Worm (Caenorhabditis elegans): ENCODE measurements around the gene C45G9.11.

ce11 chrIII:5044709-5045108, 23.8 kb downstream of the C45G9.11 start, which contains the start of gene C45G9.14:
- TF ChIP-seq fos-1 (tag; optimal IDR thresholded peaks at IDR 0.05): no peak
- TF ChIP-seq zag-1 (tag; optimal IDR thresholded peaks at IDR 0.05): no peak
- no peak for TF ChIP-seq skn-1 (tag; optimal IDR thresholded peaks at IDR 0.05)
- TF ChIP-seq hmg-11 (tag; optimal IDR thresholded peaks at IDR 0.05): no peak
- TF ChIP-seq nhr-76 (tag; optimal IDR thresholded peaks at IDR 0.05): no peak
- no peak for TF ChIP-seq lin-39 (tag; optimal IDR thresholded peaks at IDR 0.05)
- no peak for TF ChIP-seq nhr-237 (tag; optimal IDR thresholded peaks at IDR 0.05)
- TF ChIP-seq jun-1 (tag; optimal IDR thresholded peaks at IDR 0.05): no peak

Data from whole organism, L3 larva.